Worm (Caenorhabditis elegans) whole organism, young adult: ENCODE results near the gene F52E1.9.

Experiments
- B0019.2 ChIP-seq: fragments of 200-800 bp; sonication (Bioruptor generic); conservative IDR thresholded peaks from 2 replicates; pipeline ENCODE4 v1.3.6; 2022; ENCODE audit warnings: missing genetic modification reagents, missing genetic modification characterization, missing compliant biosample characterization
- B0336.3 ChIP-seq: fragments of 200-800 bp; sonication (Bioruptor generic); IDR thresholded peaks from 2 replicates; pipeline ENCODE4 v1.3.6; 2022; ENCODE audit warnings: missing genetic modification characterization, missing compliant biosample characterization
- F10E7.11 ChIP-seq: sonication (generic microtip); optimal IDR thresholded peaks from 2 replicates; lab custom pipeline; 2017; ENCODE audit warnings: mild to moderate bottlenecking, missing genetic modification characterization, moderate library complexity, missing compliant biosample characterization
- Y53G8AR.9 ChIP-seq: fragments of 200-800 bp; sonication (Bioruptor generic); conservative IDR thresholded peaks from 2 replicates; pipeline ENCODE4 v1.3.6; 2022; ENCODE audit warnings: missing genetic modification reagents, missing genetic modification characterization, missing compliant biosample characterization
- Y56A3A.18 ChIP-seq: fragments of 200-800 bp; sonication (Bioruptor generic); IDR thresholded peaks from 2 replicates; pipeline ENCODE4 v1.3.6; 2022; ENCODE audit warnings: missing genetic modification reagents, missing genetic modification characterization, missing compliant biosample characterization
- ZK185.1 ChIP-seq: sonication (generic microtip); optimal IDR thresholded peaks from 2 replicates; lab custom pipeline; 2016; ENCODE audit warnings: mild to moderate bottlenecking, missing genetic modification characterization, missing compliant biosample characterization; ENCODE audit not compliant: poor library complexity, severe bottlenecking
- atf-7 ChIP-seq: sonication (generic microtip); optimal IDR thresholded peaks from 2 replicates; lab custom pipeline; 2017; ENCODE audit warnings: mild to moderate bottlenecking, missing genetic modification characterization, missing compliant biosample characterization
- bed-1 ChIP-seq: fragments of 200-800 bp; sonication (Bioruptor generic); IDR thresholded peaks from 2 replicates; pipeline ENCODE4 v1.3.6; 2022; ENCODE audit warnings: missing genetic modification reagents, missing genetic modification characterization, missing compliant biosample characterization
- bed-2 ChIP-seq: fragments of 200-800 bp; sonication (Bioruptor generic); IDR thresholded peaks from 2 replicates; pipeline ENCODE4 v1.3.6; 2022; ENCODE audit warnings: missing genetic modification reagents, missing genetic modification characterization, missing compliant biosample characterization
- cebp-2 ChIP-seq: fragments of 200-800 bp; sonication (Bioruptor generic); IDR thresholded peaks from 2 replicates; pipeline ENCODE4 v1.3.6; 2022; ENCODE audit warnings: missing genetic modification characterization, missing compliant biosample characterization
- ceh-40 ChIP-seq: fragments of 200-800 bp; sonication (Bioruptor generic); IDR thresholded peaks from 2 replicates; pipeline ENCODE4 v1.3.6; 2022; ENCODE audit warnings: missing genetic modification characterization, missing compliant biosample characterization
- dox-1 ChIP-seq: fragments of 200-800 bp; sonication (Bioruptor generic); IDR thresholded peaks from 2 replicates; pipeline ENCODE4 v1.3.6; 2022; ENCODE audit warnings: missing genetic modification reagents, missing genetic modification characterization, missing compliant biosample characterization
- dpff-1 ChIP-seq: sonication (generic microtip); optimal IDR thresholded peaks from 2 replicates; lab custom pipeline; 2017; ENCODE audit warnings: mild to moderate bottlenecking, missing genetic modification characterization, missing compliant biosample characterization
- him-1 ChIP-seq: sonication (generic microtip); optimal IDR thresholded peaks from 2 replicates; lab custom pipeline; 2016; ENCODE audit warnings: missing genotype, missing genetic modification reagents, missing genetic modification characterization, missing compliant biosample characterization
- hrde-1 ChIP-seq: sonication (generic microtip); optimal IDR thresholded peaks from 2 replicates; lab custom pipeline; 2016; ENCODE audit warnings: missing genetic modification characterization, mild to moderate bottlenecking, missing compliant biosample characterization, moderate library complexity, missing genotype, missing genetic modification reagents, borderline replicate concordance
- hsf-1 ChIP-seq: fragments of 200-800 bp; sonication (Bioruptor generic); IDR thresholded peaks from 2 replicates; pipeline ENCODE4 v1.3.6; 2022; ENCODE audit warnings: missing genetic modification reagents, missing genetic modification characterization, missing compliant biosample characterization
- lin-40 ChIP-seq: sonication (generic microtip); optimal IDR thresholded peaks from 2 replicates; lab custom pipeline; 2016; ENCODE audit warnings: missing genetic modification characterization, mild to moderate bottlenecking, missing compliant biosample characterization, missing genotype, missing genetic modification reagents
- lin-54 ChIP-seq: fragments of 200-800 bp; sonication (Bioruptor generic); optimal IDR thresholded peaks from 2 replicates; lab custom pipeline; 2018; ENCODE audit warnings: mild to moderate bottlenecking, missing genetic modification characterization, missing compliant biosample characterization
- madf-6 ChIP-seq: fragments of 200-800 bp; sonication (Bioruptor generic); IDR thresholded peaks from 2 replicates; pipeline ENCODE4 v1.3.6; 2022; ENCODE audit warnings: missing genetic modification reagents, missing genetic modification characterization, missing compliant biosample characterization
- mcd-1 ChIP-seq: fragments of 200-800 bp; sonication (Bioruptor generic); IDR thresholded peaks from 2 replicates; pipeline ENCODE4 v1.3.6; 2022; ENCODE audit warnings: missing genetic modification reagents, missing genetic modification characterization, missing compliant biosample characterization
- mxl-1 ChIP-seq: sonication (generic microtip); optimal IDR thresholded peaks from 2 replicates; lab custom pipeline; 2016; ENCODE audit warnings: missing genetic modification characterization, missing compliant biosample characterization
- nhr-120 ChIP-seq: fragments of 200-800 bp; sonication (Bioruptor generic); IDR thresholded peaks from 2 replicates; pipeline ENCODE4 v1.3.6; 2022; ENCODE audit warnings: missing genetic modification characterization, missing compliant biosample characterization
- nhr-27 ChIP-seq: fragments of 200-800 bp; sonication (Bioruptor generic); optimal IDR thresholded peaks from 2 replicates; lab custom pipeline; 2018; ENCODE audit warnings: mild to moderate bottlenecking, missing genetic modification characterization, moderate library complexity, missing compliant biosample characterization
- nhr-80 ChIP-seq: sonication (generic microtip); optimal IDR thresholded peaks from 2 replicates; lab custom pipeline; 2016; ENCODE audit warnings: missing genetic modification characterization, missing compliant biosample characterization
- nhr-90 ChIP-seq: sonication (generic microtip); optimal IDR thresholded peaks from 2 replicates; lab custom pipeline; 2016; ENCODE audit warnings: missing genotype, mild to moderate bottlenecking, missing genetic modification characterization, missing compliant biosample characterization
- pha-4 ChIP-seq: fragments of 150-350 bp; sonication (generic microtip); optimal IDR thresholded peaks from 2 replicates; lab custom pipeline; 2014; ENCODE audit warnings: missing biosample characterization, missing genetic modification reagents, missing genetic modification characterization
- rec-8 ChIP-seq, 2 experiments: sonication (generic microtip); optimal IDR thresholded peaks; 2 replicates each; lab custom pipeline; 2016; ENCODE audit warnings: mild to moderate bottlenecking in 2 of 2, missing genetic modification characterization in 2 of 2, missing genetic modification reagents in 2 of 2, missing genotype in 2 of 2, missing biosample characterization in 1 of 2, missing compliant biosample characterization in 1 of 2, moderate library complexity in 1 of 2
- snpc-4 ChIP-seq, 5 experiments: fragments of 150-350 bp in 1 of 5; sonication (generic microtip) in 4 of 5; optimal IDR thresholded peaks; 2 replicates each; lab custom pipeline; 2014 to 2018; ENCODE audit warnings: missing genetic modification characterization in 5 of 5, missing biosample characterization in 3 of 5, antibody characterized with exemption in 2 of 5, mild to moderate bottlenecking in 2 of 5, missing compliant biosample characterization in 2 of 5, missing genotype in 2 of 5, moderate library complexity in 2 of 5, missing genetic modification reagents in 1 of 5
- somi-1 ChIP-seq: fragments of 200-800 bp; sonication (Bioruptor generic); optimal IDR thresholded peaks from 2 replicates; lab custom pipeline; 2018; ENCODE audit warnings: mild to moderate bottlenecking, missing genetic modification characterization, missing compliant biosample characterization
- tbp1 ChIP-seq: fragments of 200-800 bp; sonication (Bioruptor generic); optimal IDR thresholded peaks from 2 replicates; lab custom pipeline; 2018; ENCODE audit warnings: mild to moderate bottlenecking, missing genetic modification characterization, missing compliant biosample characterization
- zim-3 ChIP-seq: sonication (generic microtip); optimal IDR thresholded peaks from 2 replicates; lab custom pipeline; 2017; ENCODE audit warnings: mild to moderate bottlenecking, missing genetic modification characterization, moderate library complexity, missing compliant biosample characterization
- ztf-25 ChIP-seq: fragments of 200-800 bp; sonication (Bioruptor generic); IDR thresholded peaks from 2 replicates; pipeline ENCODE4 v1.3.6; 2022; ENCODE audit warnings: missing genetic modification reagents, missing genetic modification characterization, missing compliant biosample characterization
- ztf-26 ChIP-seq: sonication (generic microtip); optimal IDR thresholded peaks from 2 replicates; lab custom pipeline; 2017; ENCODE audit warnings: missing genetic modification characterization, missing compliant biosample characterization

The F52E1.9 gene

DNA sequence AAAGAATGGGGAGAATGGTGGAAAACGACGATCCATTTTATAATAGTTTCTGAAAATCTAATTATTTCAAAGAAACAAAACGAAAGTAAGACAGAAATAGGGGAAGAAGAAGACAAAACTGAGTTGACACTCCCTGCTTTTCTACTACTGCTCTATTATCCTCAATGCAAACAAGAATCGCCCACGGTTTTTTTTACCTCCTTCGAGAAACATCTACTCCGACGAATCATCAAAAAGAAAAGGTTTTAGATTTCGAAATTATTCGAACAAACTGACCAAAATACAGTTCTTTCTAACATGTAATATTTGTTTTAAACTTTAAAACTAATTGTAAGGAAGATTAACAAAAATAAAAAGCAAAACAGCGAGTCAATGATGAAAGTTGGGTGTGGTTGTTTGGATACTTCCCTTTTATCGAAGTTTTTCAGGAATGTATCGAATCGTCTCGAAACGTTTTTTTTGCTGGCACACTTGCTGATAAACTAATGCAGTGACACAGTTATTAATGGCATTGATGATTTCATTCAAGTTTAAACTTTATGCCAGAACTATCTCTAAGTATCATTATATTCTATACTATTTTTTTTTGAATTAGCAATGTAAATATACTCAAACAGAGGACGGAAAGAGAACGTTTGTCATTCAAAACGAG, 16.5 kb downstream of the F52E1.9 start, which contains the start of gene hsp-17:
TSS of gene hsp-17 (minus strand) at position 51 of the 652 bp plus-strand sequence.
- TF ChIP-seq F10E7.11 = no peak
- peak; percentile 25 for TF ChIP-seq nhr-80 (tag; lab: Kevin White, UChicago)
- no peak for TF ChIP-seq B0019.2 (GFP tag; lab: Robert Waterston, UW)
- no peak for TF ChIP-seq dox-1 (GFP tag; lab: Robert Waterston, UW)
- no peak for TF ChIP-seq mcd-1 (GFP tag; lab: Robert Waterston, UW)
- TF ChIP-seq, all 124 proteins: peak for 1

- TF ChIP-seq rec-8 (tag; optimal IDR thresholded peaks at IDR 0.05; lab: Kevin White, UChicago) (no peak), bed-1 (GFP tag; lab: Robert Waterston, UW) (0 out of 2 replicates have a peak, but pooled peaks have one; percentile 6), pha-4 (tag; lab: Kevin White, UChicago) (no peak), B0336.3 (GFP tag; lab: Robert Waterston, UW) (peak; percentile 57; the same call in 1 of the 2 replicates), Y56A3A.18 (GFP tag; lab: Robert Waterston, UW) (peak; percentile 30; the same call in 1 of the 2 replicates), him-1 (tag; lab: Kevin White, UChicago) (no peak), nhr-27 (tag; lab: Kevin White, UChicago) (no peak), madf-6 (GFP tag; lab: Robert Waterston, UW) (no peak), somi-1 (GFP tag; lab: Kevin White, UChicago) (no peak), mxl-1 (no peak), Y53G8AR.9 (GFP tag; lab: Robert Waterston, UW) (peak; percentile 68; the same call in 1 of the 2 replicates), cebp-2 (GFP tag; lab: Robert Waterston, UW) (0 out of 2 replicates have a peak, but pooled peaks have one; percentile 23), hsf-1 (GFP tag; lab: Robert Waterston, UW) (no peak), ceh-40 (GFP tag; lab: Robert Waterston, UW) (peak; percentile 6; the same call in 1 of the 2 replicates), lin-40 (no peak), nhr-90 (tag; lab: Kevin White, UChicago) (peak; percentile 70), dpff-1 (no peak), snpc-4 (GFP tag; optimal IDR thresholded peaks at IDR 0.05; lab: Kevin White, UChicago) (no peak), snpc-4 (tag; optimal IDR thresholded peaks at IDR 0.05; lab: Kevin White, UChicago) (no peak), lin-54 (GFP tag; lab: Kevin White, UChicago) (no peak)
Observed at ce11 chrV:8384809-8385208, 17.7 kb downstream of the F52E1.9 start.

- no peak for TF ChIP-seq ztf-26 (tag; lab: Kevin White, UChicago)
- no peak for TF ChIP-seq nhr-120
- peak; percentile 37 for TF ChIP-seq atf-7 (tag; lab: Kevin White, UChicago)
- TF ChIP-seq hrde-1 = no peak
- no peak for TF ChIP-seq snpc-4 (GFP tag; optimal IDR thresholded peaks at IDR 0.05; lab: Kevin White, UChicago)
- no peak for TF ChIP-seq snpc-4 (tag; optimal IDR thresholded peaks at IDR 0.05; lab: Kevin White, UChicago)
- peak; percentile 0 for TF ChIP-seq tbp1 (GFP tag; lab: Kevin White, UChicago)
- TF ChIP-seq F10E7.11 = no peak
- TF ChIP-seq zim-3 = no peak
- TF ChIP-seq ZK185.1 (tag; lab: Kevin White, UChicago) = no peak
- TF ChIP-seq bed-2 (GFP tag; lab: Robert Waterston, UW) = no peak
- TF ChIP-seq dox-1 (GFP tag; lab: Robert Waterston, UW) = no peak
- no peak for TF ChIP-seq madf-6 (GFP tag; lab: Robert Waterston, UW)
- peak; percentile 74 for TF ChIP-seq nhr-80 (tag; lab: Kevin White, UChicago)
- TF ChIP-seq ztf-25 (GFP tag; lab: Robert Waterston, UW) = no peak
Observed at ce11 chrV:8383716-8384115, 18.8 kb downstream of the F52E1.9 start, which contains the start of gene F52E1.14. TSS of gene F52E1.14 (plus strand) at chrV:8383922.
